Fruit fly (Drosophila melanogaster) whole organism, pupa: ENCODE measurements around the gene B52.
A peak's percentile ranks its signal among the peaks of the same experiment; 100 is the strongest.

ENCODE experiments used
- CG10348 ChIP-seq: fragments of 200-800 bp; sonication (Bioruptor generic); IDR thresholded peaks from 2 replicates; pipeline ENCODE4 v1.3.6; 2022; ENCODE audit warnings: missing biosample characterization, missing genetic modification characterization
- CG12605 ChIP-seq: fragments of 200-800 bp; sonication (Bioruptor generic); IDR thresholded peaks from 2 replicates; pipeline ENCODE4 v1.3.6; 2022; ENCODE audit warnings: missing biosample characterization, missing genetic modification characterization
- CG13204 ChIP-seq: fragments of 200-800 bp; sonication (Bioruptor generic); optimal IDR thresholded peaks from 2 replicates; lab custom pipeline; 2018; ENCODE audit warnings: missing biosample characterization, mild to moderate bottlenecking, missing genetic modification characterization, moderate library complexity
- CG14655 ChIP-seq: fragments of 200-800 bp; sonication (Bioruptor generic); optimal IDR thresholded peaks from 3 replicates; lab custom pipeline; 2017; ENCODE audit warnings: mild to moderate bottlenecking, missing biosample characterization, missing genetic modification reagents, missing genetic modification characterization
- CG15710 ChIP-seq: fragments of 200-800 bp; sonication (Bioruptor generic); optimal IDR thresholded peaks from 2 replicates; lab custom pipeline; 2018; ENCODE audit warnings: missing biosample characterization, mild to moderate bottlenecking, missing genetic modification characterization, moderate library complexity
- CG17806 ChIP-seq: fragments of 200-800 bp; sonication (Bioruptor generic); optimal IDR thresholded peaks from 2 replicates; lab custom pipeline; 2018; ENCODE audit warnings: missing biosample characterization, mild to moderate bottlenecking, missing genetic modification characterization, moderate library complexity
- CG32121 ChIP-seq: fragments of 200-800 bp; sonication (Bioruptor generic); IDR thresholded peaks from 2 replicates; pipeline ENCODE4 v1.3.6; 2022; ENCODE audit warnings: missing biosample characterization, missing genetic modification characterization
- CG34367 ChIP-seq: fragments of 200-800 bp; sonication (Bioruptor generic); optimal IDR thresholded peaks from 2 replicates; lab custom pipeline; 2018; ENCODE audit warnings: missing biosample characterization, mild to moderate bottlenecking, missing genetic modification characterization
- CG4496 ChIP-seq: fragments of 200-800 bp; sonication (Bioruptor generic); IDR thresholded peaks from 3 replicates; pipeline ENCODE4 v1.3.6; 2022; ENCODE audit warnings: missing biosample characterization, missing genetic modification characterization
- CG8159 ChIP-seq: fragments of 200-800 bp; sonication (Bioruptor generic); optimal IDR thresholded peaks from 3 replicates; lab custom pipeline; 2018; ENCODE audit warnings: missing biosample characterization, mild to moderate bottlenecking, missing genetic modification characterization, moderate library complexity
- CG8301 ChIP-seq: fragments of 200-800 bp; sonication (Bioruptor generic); optimal IDR thresholded peaks from 2 replicates; lab custom pipeline; 2018; ENCODE audit warnings: missing biosample characterization, mild to moderate bottlenecking, missing genetic modification characterization
- CG9948 ChIP-seq: fragments of 200-800 bp; sonication (Bioruptor generic); optimal IDR thresholded peaks from 2 replicates; lab custom pipeline; 2018; ENCODE audit warnings: missing biosample characterization, mild to moderate bottlenecking, missing genetic modification characterization, moderate library complexity
- D1 ChIP-seq: fragments of 200-800 bp; sonication (Bioruptor generic); optimal IDR thresholded peaks from 2 replicates; lab custom pipeline; 2018; ENCODE audit warnings: missing biosample characterization, mild to moderate bottlenecking, missing genetic modification characterization, moderate library complexity
- EcR ChIP-seq: fragments of 200-800 bp; sonication (Bioruptor generic); optimal IDR thresholded peaks from 3 replicates; lab custom pipeline; 2019; ENCODE audit warnings: missing biosample characterization, missing genetic modification characterization, mild to moderate bottlenecking, moderate library complexity, missing genetic modification reagents
- Ets98B ChIP-seq: fragments of 200-800 bp; sonication (Bioruptor generic); IDR thresholded peaks from 2 replicates; pipeline ENCODE4 v1.3.6; 2022; ENCODE audit warnings: missing biosample characterization, missing genetic modification characterization
- Pif1A ChIP-seq: fragments of 200-800 bp; sonication (Bioruptor generic); optimal IDR thresholded peaks from 3 replicates; lab custom pipeline; 2016; ENCODE audit warnings: missing biosample characterization, missing genetic modification characterization
- Pif1B ChIP-seq: fragments of 200-800 bp; sonication (Bioruptor generic); optimal IDR thresholded peaks from 3 replicates; lab custom pipeline; 2016; ENCODE audit warnings: missing biosample characterization, missing genetic modification characterization
- Snoo ChIP-seq: fragments of 200-800 bp; sonication (Bioruptor generic); optimal IDR thresholded peaks from 3 replicates; lab custom pipeline; 2017; ENCODE audit warnings: missing biosample characterization, mild to moderate bottlenecking, missing genetic modification characterization, inconsistent platforms
- fd96Ca ChIP-seq: fragments of 200-800 bp; sonication (Bioruptor generic); IDR thresholded peaks from 3 replicates; pipeline ENCODE4 v1.3.6; 2022; ENCODE audit warnings: missing biosample characterization, missing genetic modification characterization
- gl ChIP-seq: fragments of 200-800 bp; sonication (Bioruptor generic); optimal IDR thresholded peaks from 2 replicates; lab custom pipeline; 2018; ENCODE audit warnings: missing biosample characterization, mild to moderate bottlenecking, missing genetic modification characterization
- rn ChIP-seq: fragments of 200-800 bp; sonication (Bioruptor generic); IDR thresholded peaks from 2 replicates; pipeline ENCODE4 v1.3.6; 2022; ENCODE audit warnings: missing biosample characterization, missing genetic modification characterization

B52 gene

DNA sequence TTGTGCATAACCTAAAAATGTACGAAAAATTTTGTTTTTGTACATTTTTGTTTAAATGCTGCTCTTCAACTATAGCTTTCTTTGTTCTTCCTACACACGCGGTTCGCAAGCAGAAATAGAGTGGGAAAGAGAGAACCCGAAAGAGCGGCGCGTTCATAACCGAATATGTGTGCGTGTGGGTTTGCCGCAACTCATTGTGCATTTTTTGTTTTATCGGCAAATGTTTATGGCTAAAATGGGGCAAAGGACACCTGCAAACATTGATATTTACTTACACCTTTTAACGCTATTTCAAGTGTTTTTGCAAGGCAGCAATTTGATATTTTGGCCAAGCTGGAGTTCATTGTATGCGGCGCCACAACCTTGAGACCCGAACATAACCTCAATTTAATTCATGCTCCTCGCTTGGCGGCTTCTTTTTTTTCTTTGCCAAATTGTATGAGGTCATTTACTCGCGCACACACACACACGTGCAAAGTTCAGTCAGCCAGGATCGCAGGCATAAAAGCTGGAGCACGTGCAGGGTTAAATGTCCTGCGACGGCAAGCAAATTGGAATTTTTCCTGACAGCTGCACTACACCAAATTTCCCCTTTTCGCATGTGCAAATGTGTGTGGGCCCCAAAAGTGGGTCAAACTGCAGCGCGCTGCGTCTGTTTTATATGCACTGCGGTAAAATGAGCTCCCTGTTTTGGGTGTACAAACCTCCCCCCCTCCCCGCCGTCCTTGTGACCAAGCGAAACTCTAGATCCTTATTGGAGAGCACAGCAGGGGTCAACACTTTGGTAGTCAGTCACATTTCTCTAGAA lies 13.2 kb upstream of the B52 start:
- TF ChIP-seq CG4496 (GFP tag; lab: Robert Waterston, UW) (peak; percentile 23; the same call in 1 of the 3 replicates), D1 (tag; lab: Kevin White, UChicago) (no peak), Pif1B (GFP tag; lab: Kevin White, UChicago) (no peak), EcR (GFP tag; lab: Kevin White, UChicago) (peak; percentile 94), rn (GFP tag; lab: Robert Waterston, UW) (no peak), fd96Ca (0 out of 3 replicates have a peak, but pooled peaks have one; percentile 46)

DNA sequence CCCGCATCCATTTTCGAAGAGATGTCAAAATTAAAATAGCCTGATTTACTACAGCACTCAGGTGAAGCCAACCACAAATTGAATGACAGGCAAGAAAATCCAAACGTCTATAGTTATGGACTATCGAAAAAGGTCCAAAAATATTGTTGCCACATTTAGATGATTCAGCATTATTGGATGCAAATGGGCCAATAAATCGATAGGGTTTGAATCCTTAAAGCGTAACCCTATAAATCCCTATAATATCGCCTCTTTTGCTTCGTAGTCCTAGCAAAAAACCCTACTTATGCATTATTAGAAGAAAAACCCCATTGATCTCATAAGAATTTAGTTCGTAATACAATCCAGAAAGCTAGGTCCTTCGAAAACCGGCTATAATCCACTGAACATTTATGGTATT lies 4.8 kb upstream of the B52 start, which contains the start of gene Rbp4:
TSS of gene Rbp4 (minus strand) at position 101 of the 400 bp plus-strand sequence.
- TF ChIP-seq CG10348 (GFP tag; lab: Robert Waterston, UW) (no peak), Ets98B (GFP tag; lab: Robert Waterston, UW) (no peak)

DNA sequence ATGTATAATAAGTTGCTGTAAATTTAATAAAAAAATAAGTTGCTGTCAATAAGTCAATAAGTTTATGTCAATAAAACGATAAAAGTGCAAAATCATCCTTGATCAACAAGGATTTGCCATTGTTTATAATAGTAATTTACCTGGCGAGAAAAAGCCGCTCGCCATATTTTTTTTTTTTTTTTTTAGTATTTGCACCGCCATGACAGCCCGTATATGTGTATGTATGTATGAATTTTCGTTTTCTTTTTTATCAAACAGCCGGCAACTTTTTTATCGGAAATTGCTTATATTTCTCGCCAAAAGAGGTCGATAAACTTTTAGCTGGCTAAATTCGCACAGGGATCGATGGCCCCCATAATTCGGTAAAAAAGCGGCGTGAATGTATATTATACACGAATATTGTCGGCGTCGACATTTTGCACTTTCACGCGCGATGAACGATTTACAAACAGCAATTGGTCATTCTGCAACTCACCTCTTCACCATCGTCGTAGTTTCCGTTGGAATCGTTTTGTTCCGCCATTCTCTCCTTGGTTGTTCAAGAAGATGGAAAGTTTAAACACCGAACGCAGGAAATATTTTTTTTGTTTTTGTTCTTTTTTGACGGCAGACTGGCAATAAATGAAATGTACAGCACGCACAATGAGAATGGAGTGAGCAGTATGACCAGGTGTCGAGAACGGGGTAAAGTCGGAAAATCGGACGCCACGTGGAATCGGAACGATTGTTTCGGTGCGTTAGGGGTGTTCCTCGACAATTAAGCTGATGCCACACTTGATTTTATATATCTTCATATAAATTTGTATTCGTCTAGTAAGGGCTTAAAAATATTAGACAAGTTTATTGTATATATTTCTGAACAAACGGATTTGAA lies 1.0 kb upstream of the B52 start, which contains the start of gene Hrb87F:
TSS of gene Hrb87F (minus strand) at position 667 of the 874 bp plus-strand sequence.
- TF ChIP-seq Pif1B (GFP tag; lab: Kevin White, UChicago) (no peak), fd96Ca (peak; percentile 38; the same call in 1 of the 3 replicates), gl (tag; lab: Kevin White, UChicago) (peak; percentile 45), CG14655 (GFP tag; lab: Kevin White, UChicago) (no peak), CG12605 (GFP tag; lab: Robert Waterston, UW) (peak; percentile 5; the same call in 1 of the 2 replicates), CG15710 (tag; lab: Kevin White, UChicago) (peak; percentile 23), CG4496 (GFP tag; lab: Robert Waterston, UW) (peak; percentile 61), CG13204 (GFP tag; lab: Kevin White, UChicago) (no peak), EcR (GFP tag; lab: Kevin White, UChicago) (peak; percentile 81), CG32121 (GFP tag; lab: Robert Waterston, UW) (0 out of 2 replicates have a peak, but pooled peaks have one; percentile 18)

DNA sequence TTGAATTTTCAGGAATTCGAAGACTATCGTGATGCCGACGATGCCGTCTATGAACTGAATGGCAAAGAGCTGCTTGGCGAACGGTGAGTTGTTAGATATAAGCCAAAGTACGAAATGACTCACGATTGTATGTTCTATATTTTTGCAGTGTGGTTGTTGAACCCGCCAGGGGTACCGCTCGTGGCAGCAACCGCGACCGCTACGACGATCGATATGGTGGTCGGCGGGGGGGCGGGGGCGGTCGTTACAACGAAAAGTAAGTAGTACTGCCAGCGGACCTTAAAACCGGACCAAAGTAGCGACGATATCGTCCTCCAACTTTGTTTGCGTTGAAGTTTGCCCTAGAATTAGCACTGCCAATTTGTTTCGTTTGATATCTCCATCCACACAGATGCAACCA lies 1.0 kb downstream of the B52 start:
- TF ChIP-seq CG10348 (GFP tag; lab: Robert Waterston, UW) (no peak), D1 (tag; lab: Kevin White, UChicago) (no peak), fd96Ca (no peak), CG12605 (GFP tag; lab: Robert Waterston, UW) (no peak), CG15710 (tag; lab: Kevin White, UChicago) (no peak), rn (GFP tag; lab: Robert Waterston, UW) (no peak), CG8301 (no peak), CG4496 (GFP tag; lab: Robert Waterston, UW) (no peak), Pif1B (GFP tag; lab: Kevin White, UChicago) (no peak), Ets98B (GFP tag; lab: Robert Waterston, UW) (no peak), Snoo (tag; lab: Kevin White, UChicago) (no peak), gl (tag; lab: Kevin White, UChicago) (no peak), CG17806 (tag; lab: Kevin White, UChicago) (no peak), CG13204 (GFP tag; lab: Kevin White, UChicago) (no peak), CG32121 (GFP tag; lab: Robert Waterston, UW) (no peak), Pif1A (GFP tag; lab: Kevin White, UChicago) (no peak)

DNA sequence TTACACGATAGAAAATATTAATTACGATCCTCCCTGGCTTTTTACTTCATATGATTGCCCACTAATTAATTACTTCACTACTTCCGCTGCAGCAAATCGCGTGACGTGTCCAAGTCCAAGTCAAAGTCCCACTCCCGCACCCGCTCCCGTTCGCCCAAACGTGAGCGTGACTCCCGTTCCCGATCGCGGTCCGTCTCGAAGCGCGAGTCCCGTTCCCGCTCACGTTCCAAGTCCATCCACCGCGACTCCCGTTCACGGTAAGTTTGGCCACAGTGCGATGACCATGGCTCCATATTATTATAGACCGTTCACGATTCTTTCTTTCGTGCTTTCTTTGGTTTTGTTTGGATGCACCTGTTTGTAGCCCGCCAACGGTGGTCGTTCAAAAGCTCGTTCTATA lies 4.9 kb downstream of the B52 start:
- TF ChIP-seq rn (GFP tag; lab: Robert Waterston, UW) (no peak), CG4496 (GFP tag; lab: Robert Waterston, UW) (no peak), CG12605 (GFP tag; lab: Robert Waterston, UW) (no peak), Pif1B (GFP tag; lab: Kevin White, UChicago) (no peak), CG32121 (GFP tag; lab: Robert Waterston, UW) (no peak), EcR (GFP tag; lab: Kevin White, UChicago) (no peak), CG8159 (tag; lab: Kevin White, UChicago) (no peak), Ets98B (GFP tag; lab: Robert Waterston, UW) (no peak)

DNA sequence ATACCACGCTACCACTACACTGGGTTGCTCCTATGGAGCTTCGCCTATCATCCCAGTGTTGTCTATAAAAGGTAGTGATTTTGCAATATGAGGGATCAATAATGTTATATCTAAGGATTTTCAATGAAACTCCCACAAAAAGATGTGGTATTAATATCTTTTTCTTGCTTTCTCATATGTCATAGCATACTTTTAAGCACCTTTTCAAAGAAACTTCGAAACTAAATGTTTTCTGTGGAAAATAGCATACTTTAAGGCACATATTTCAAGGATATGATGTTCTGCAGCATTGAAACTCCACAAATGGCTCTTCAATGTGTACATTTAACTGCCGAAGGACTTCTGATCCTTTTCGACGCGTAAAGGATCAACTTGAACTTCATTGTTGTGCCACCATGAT lies 11.8 kb downstream of the B52 start:
- TF ChIP-seq Pif1B (GFP tag; lab: Kevin White, UChicago), result no peak
- TF ChIP-seq CG8301, result no peak
- no peak for TF ChIP-seq CG34367 (tag; lab: Kevin White, UChicago)
- no peak for TF ChIP-seq CG9948
- TF ChIP-seq EcR (GFP tag; lab: Kevin White, UChicago), result no peak
- TF ChIP-seq CG12605 (GFP tag; lab: Robert Waterston, UW), result no peak
- no peak for TF ChIP-seq CG4496 (GFP tag; lab: Robert Waterston, UW)
- no peak for TF ChIP-seq CG10348 (GFP tag; lab: Robert Waterston, UW)
- no peak for TF ChIP-seq CG17806 (tag; lab: Kevin White, UChicago)
- no peak for TF ChIP-seq gl (tag; lab: Kevin White, UChicago)
- TF ChIP-seq CG13204 (GFP tag; lab: Kevin White, UChicago), result no peak
- TF ChIP-seq Pif1A (GFP tag; lab: Kevin White, UChicago), result no peak
- no peak for TF ChIP-seq rn (GFP tag; lab: Robert Waterston, UW)
- TF ChIP-seq CG14655 (GFP tag; lab: Kevin White, UChicago), result no peak
- TF ChIP-seq CG8159 (tag; lab: Kevin White, UChicago), result no peak
- no peak for TF ChIP-seq CG15710 (tag; lab: Kevin White, UChicago)
- TF ChIP-seq D1 (tag; lab: Kevin White, UChicago), result no peak
- no peak for TF ChIP-seq Ets98B (GFP tag; lab: Robert Waterston, UW)
- TF ChIP-seq, all 21 proteins: peak for 0
